Worm (Caenorhabditis elegans): Measurements from ENCODE around the gene Y49G5B.1.

Gene Y49G5B.1

DNA sequence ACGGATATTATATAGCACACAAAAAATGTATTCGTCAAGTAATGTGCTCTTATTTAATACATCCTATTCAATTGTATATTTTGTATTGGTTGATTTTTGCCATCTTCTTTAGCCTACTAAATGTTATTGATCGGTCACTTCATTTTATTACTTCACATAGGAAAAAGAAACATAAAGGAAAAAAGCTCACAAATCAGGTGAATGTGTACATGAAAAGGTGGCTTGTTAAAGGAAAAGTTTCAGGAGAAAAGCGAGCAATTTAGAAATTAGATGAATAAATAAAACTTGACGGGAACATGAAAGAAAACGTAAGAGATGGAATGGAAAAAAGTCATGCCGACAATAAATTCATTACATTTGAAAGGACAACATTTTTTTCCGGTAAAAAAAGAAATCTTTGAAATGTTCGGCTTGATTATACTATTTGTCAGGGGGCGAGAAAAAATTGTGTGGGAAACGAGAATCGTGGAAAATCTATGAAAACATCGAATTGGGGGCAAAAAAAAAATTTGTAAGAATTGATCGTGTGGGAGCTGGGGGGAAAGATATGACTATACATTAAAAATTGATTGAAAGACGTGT is 52.4 kb downstream of the Y49G5B.1 start (continued):
- no peak for TF ChIP-seq mxl-2 (GFP tag; conservative IDR thresholded peaks at IDR 0.05)
- no peak for TF ChIP-seq ceh-20 (GFP tag; IDR thresholded peaks at IDR 0.05)
- TF ChIP-seq aly-2 (tag; optimal IDR thresholded peaks at IDR 0.05) = no peak
- peak; percentile 6 for TF ChIP-seq F49E8.2 (tag; optimal IDR thresholded peaks at IDR 0.05; ENCODE audit: borderline replicate concordance)
- TF ChIP-seq ZK337.2 (GFP tag; IDR thresholded peaks at IDR 0.05) = no peak
- TF ChIP-seq zip-2 (tag; optimal IDR thresholded peaks at IDR 0.05) = no peak
- TF ChIP-seq mep-1 (tag; optimal IDR thresholded peaks at IDR 0.05) = no peak
- no peak for TF ChIP-seq F44E2.7 (GFP tag; IDR thresholded peaks at IDR 0.05)
- no peak for TF ChIP-seq zag-1 (tag; optimal IDR thresholded peaks at IDR 0.05)

DNA sequence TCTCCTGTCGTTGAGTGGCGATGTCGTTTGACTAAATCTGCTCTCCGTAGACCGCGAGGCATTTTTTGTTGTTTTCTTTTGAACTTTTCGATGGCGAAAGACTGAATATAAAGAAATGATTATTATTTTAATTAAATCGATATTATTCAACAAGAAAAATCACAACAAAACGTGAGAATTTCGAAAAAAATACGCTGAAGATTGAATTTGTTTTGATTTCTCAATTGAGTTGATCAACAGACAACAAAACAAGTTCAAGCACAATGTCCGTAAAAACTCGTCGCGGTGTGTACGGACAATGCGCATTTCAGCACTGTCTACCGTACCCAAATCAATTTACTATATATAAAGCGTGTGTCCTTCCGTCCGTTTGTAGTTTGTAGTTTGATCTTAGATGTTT is 54.8 kb downstream of the Y49G5B.1 start, which contains the start of gene B0238.9:
Gene B0238.9, minus strand, starts transcription at position 101 of the 400 bp plus-strand sequence.
- TF ChIP-seq pqm-1 (tag; optimal IDR thresholded peaks at IDR 0.05) = no peak
- TF ChIP-seq ceh-28 (tag; optimal IDR thresholded peaks at IDR 0.05) = no peak
- TF ChIP-seq tra-1 (GFP tag; IDR thresholded peaks at IDR 0.05) = no peak
- TF ChIP-seq fos-1 (tag; optimal IDR thresholded peaks at IDR 0.05) = no peak
- TF ChIP-seq skn-1 (tag; optimal IDR thresholded peaks at IDR 0.05) = no peak
- no peak for TF ChIP-seq zfp-3 (GFP tag; conservative IDR thresholded peaks at IDR 0.05)
- no peak for TF ChIP-seq daf-16 (GFP tag; optimal IDR thresholded peaks at IDR 0.05)
- no peak for TF ChIP-seq daf-16 (tag; optimal IDR thresholded peaks at IDR 0.05)
- no peak for TF ChIP-seq ceh-32 (tag; optimal IDR thresholded peaks at IDR 0.05; ENCODE audit: poor library complexity)
- TF ChIP-seq gei-8 (GFP tag; optimal IDR thresholded peaks at IDR 0.05) = no peak
- TF ChIP-seq T26A8.4 (GFP tag; IDR thresholded peaks at IDR 0.05) = no peak
